Worm (Caenorhabditis elegans) whole organism, late embryonic: Measurements from ENCODE around the gene str-13.

Experiments used
- C08G9.2 ChIP-seq: sonication (generic microtip); optimal IDR thresholded peaks from 2 replicates; lab custom pipeline; 2016; ENCODE audit warnings: mild to moderate bottlenecking, missing genetic modification characterization, moderate library complexity, missing compliant biosample characterization
- F13H6.1 ChIP-seq: sonication (generic microtip); optimal IDR thresholded peaks from 2 replicates; lab custom pipeline; 2016; ENCODE audit warnings: missing genetic modification characterization, missing compliant biosample characterization
- Y22D7AL.16 ChIP-seq: sonication (generic microtip); optimal IDR thresholded peaks from 2 replicates; lab custom pipeline; 2016; ENCODE audit warnings: missing genetic modification characterization, missing compliant biosample characterization
- ahr-1 ChIP-seq: sonication (generic microtip); optimal IDR thresholded peaks from 2 replicates; lab custom pipeline; 2016; ENCODE audit warnings: missing genetic modification characterization, missing compliant biosample characterization
- ceh-14 ChIP-seq: sonication (generic microtip); optimal IDR thresholded peaks from 2 replicates; lab custom pipeline; 2016; ENCODE audit warnings: missing genotype, missing genetic modification characterization, missing compliant biosample characterization
- ceh-2 ChIP-seq: sonication (generic microtip); optimal IDR thresholded peaks from 2 replicates; lab custom pipeline; 2016; ENCODE audit warnings: missing genotype, missing genetic modification characterization, missing compliant biosample characterization
- ceh-22 ChIP-seq: sonication (generic microtip); optimal IDR thresholded peaks from 2 replicates; lab custom pipeline; 2017; ENCODE audit warnings: missing biosample characterization, missing genetic modification characterization
- ceh-24 ChIP-seq: sonication (generic microtip); optimal IDR thresholded peaks from 2 replicates; lab custom pipeline; 2016; ENCODE audit warnings: mild to moderate bottlenecking, missing genetic modification characterization, missing compliant biosample characterization
- ceh-30 ChIP-seq: fragments of 150-350 bp; optimal IDR thresholded peaks from 2 replicates; lab custom pipeline; 2014; ENCODE audit warnings: missing biosample characterization, missing genetic modification characterization
- ceh-45 ChIP-seq: fragments of 200-800 bp; sonication (Bioruptor generic); IDR thresholded peaks from 2 replicates; pipeline ENCODE4 v1.3.6; 2022; ENCODE audit warnings: missing genetic modification reagents, missing genetic modification characterization, missing compliant biosample characterization
- che-1 ChIP-seq: sonication (generic microtip); optimal IDR thresholded peaks from 2 replicates; lab custom pipeline; 2016; ENCODE audit warnings: mild to moderate bottlenecking, missing genetic modification characterization, missing compliant biosample characterization
- dve-1 ChIP-seq: sonication (generic microtip); optimal IDR thresholded peaks from 2 replicates; lab custom pipeline; 2017; ENCODE audit warnings: antibody characterized with exemption, mild to moderate bottlenecking, missing genetic modification characterization, missing compliant biosample characterization
- elt-4 ChIP-seq: sonication (generic microtip); optimal IDR thresholded peaks from 2 replicates; lab custom pipeline; 2016; ENCODE audit warnings: missing genetic modification characterization, missing compliant biosample characterization
- ets-4 ChIP-seq: sonication (generic microtip); optimal IDR thresholded peaks from 2 replicates; lab custom pipeline; 2016; ENCODE audit warnings: missing genetic modification characterization, missing compliant biosample characterization
- eyg-1 ChIP-seq: sonication (generic microtip); optimal IDR thresholded peaks from 2 replicates; lab custom pipeline; 2016; ENCODE audit warnings: missing genotype, missing genetic modification characterization, missing compliant biosample characterization
- fkh-10 ChIP-seq: fragments of 150-350 bp; optimal IDR thresholded peaks from 2 replicates; lab custom pipeline; 2014; ENCODE audit warnings: missing biosample characterization, missing genetic modification reagents, missing genetic modification characterization
- hlh-13 ChIP-seq: fragments of 200-800 bp; sonication (Bioruptor generic); optimal IDR thresholded peaks from 2 replicates; lab custom pipeline; 2018; ENCODE audit warnings: mild to moderate bottlenecking, missing genetic modification characterization, missing compliant biosample characterization
- hlh-6 ChIP-seq: sonication (generic microtip); optimal IDR thresholded peaks from 2 replicates; lab custom pipeline; 2016; ENCODE audit warnings: missing genotype, missing genetic modification characterization, missing compliant biosample characterization
- nfya-1 ChIP-seq: sonication (generic microtip); optimal IDR thresholded peaks from 2 replicates; lab custom pipeline; 2017; ENCODE audit warnings: missing genetic modification characterization, mild to moderate bottlenecking, missing compliant biosample characterization, antibody characterized with exemption, moderate library complexity
- nhr-11 ChIP-seq: fragments of 150-350 bp; optimal IDR thresholded peaks from 2 replicates; lab custom pipeline; 2014; ENCODE audit warnings: missing biosample characterization, missing genetic modification characterization
- npax-4 ChIP-seq: sonication (generic microtip); optimal IDR thresholded peaks from 2 replicates; lab custom pipeline; 2016; ENCODE audit warnings: missing genetic modification characterization, missing compliant biosample characterization
- odd-2 ChIP-seq: sonication (generic microtip); optimal IDR thresholded peaks from 2 replicates; lab custom pipeline; 2017; ENCODE audit warnings: antibody characterized with exemption, mild to moderate bottlenecking, missing genetic modification characterization, missing compliant biosample characterization
- pat-9 ChIP-seq: fragments of 200-800 bp; sonication (Bioruptor generic); optimal IDR thresholded peaks from 2 replicates; lab custom pipeline; 2018; ENCODE audit warnings: mild to moderate bottlenecking, missing genetic modification characterization, moderate library complexity, missing compliant biosample characterization
- pax-1 ChIP-seq: fragments of 150-350 bp; optimal IDR thresholded peaks from 2 replicates; lab custom pipeline; 2014; ENCODE audit warnings: missing biosample characterization, missing genetic modification characterization
- pha-2 ChIP-seq: sonication (generic microtip); optimal IDR thresholded peaks from 2 replicates; lab custom pipeline; 2017; ENCODE audit warnings: mild to moderate bottlenecking, missing genetic modification characterization, missing compliant biosample characterization
- pha-4 ChIP-seq: fragments of 150-350 bp; optimal IDR thresholded peaks from 2 replicates; lab custom pipeline; 2018; ENCODE audit warnings: missing biosample characterization, missing genetic modification reagents, missing genetic modification characterization
- ref-2 ChIP-seq: sonication (generic microtip); optimal IDR thresholded peaks from 2 replicates; lab custom pipeline; 2016; ENCODE audit warnings: missing genetic modification characterization, missing compliant biosample characterization
- rnt-1 ChIP-seq: sonication (generic microtip); optimal IDR thresholded peaks from 2 replicates; lab custom pipeline; 2016; ENCODE audit warnings: missing genetic modification characterization, missing compliant biosample characterization
- sox-4 ChIP-seq: sonication (generic microtip); optimal IDR thresholded peaks from 2 replicates; lab custom pipeline; 2017; ENCODE audit warnings: mild to moderate bottlenecking, missing genetic modification characterization, inconsistent platforms, missing compliant biosample characterization
- syd-9 ChIP-seq: sonication (generic microtip); optimal IDR thresholded peaks from 2 replicates; lab custom pipeline; 2016; ENCODE audit warnings: mild to moderate bottlenecking, missing genetic modification characterization, moderate library complexity, missing compliant biosample characterization
- unc-3 ChIP-seq, 2 experiments: fragments of 200-800 bp in 1 of 2; sonication (Bioruptor generic) in 1 of 2; sonication (generic microtip) in 1 of 2; conservative IDR thresholded peaks in 1 of 2; optimal IDR thresholded peaks in 1 of 2; 2 replicates each; pipeline versions ENCODE4 v1.3.6 to Lab custom; 2016 to 2022; ENCODE audit warnings: missing compliant biosample characterization in 2 of 2, missing genetic modification characterization in 2 of 2, missing genetic modification reagents in 1 of 2
- unc-42 ChIP-seq: sonication (generic microtip); optimal IDR thresholded peaks from 2 replicates; lab custom pipeline; 2016; ENCODE audit warnings: missing genotype, missing genetic modification characterization, missing compliant biosample characterization
- unc-55 ChIP-seq: sonication (generic microtip); optimal IDR thresholded peaks from 2 replicates; lab custom pipeline; 2017; ENCODE audit warnings: missing biosample characterization, missing genetic modification reagents, missing genetic modification characterization
- zip-5 ChIP-seq: sonication (generic microtip); optimal IDR thresholded peaks from 2 replicates; lab custom pipeline; 2016; ENCODE audit warnings: missing genetic modification characterization, missing compliant biosample characterization
- ztf-16 ChIP-seq: sonication (generic microtip); optimal IDR thresholded peaks from 2 replicates; lab custom pipeline; 2017; ENCODE audit warnings: missing genetic modification characterization, missing compliant biosample characterization

The str-13 gene

ce11 chrV:2690948-2691347 lies 36.1 kb downstream of the str-13 start:
- TF ChIP-seq C08G9.2 (tag; lab: Kevin White, UChicago) (no peak), ztf-16 (no peak), odd-2 (tag; lab: Kevin White, UChicago) (no peak), pax-1 (no peak), pat-9 (tag; lab: Kevin White, UChicago) (no peak), unc-42 (tag; lab: Kevin White, UChicago) (no peak)

- TF ChIP-seq fkh-10 (GFP tag; lab: Kevin White, UChicago) (no peak), Y22D7AL.16 (tag; lab: Kevin White, UChicago) (no peak), dve-1 (tag; lab: Kevin White, UChicago) (no peak), ceh-45 (GFP tag; lab: Robert Waterston, UW) (no peak), C08G9.2 (tag; lab: Kevin White, UChicago) (no peak), pha-2 (no peak), ahr-1 (tag; lab: Kevin White, UChicago) (no peak), rnt-1 (no peak)
These were observed 36.5 kb downstream of the str-13 start for ce11 chrV:2690478-2690877.

DNA sequence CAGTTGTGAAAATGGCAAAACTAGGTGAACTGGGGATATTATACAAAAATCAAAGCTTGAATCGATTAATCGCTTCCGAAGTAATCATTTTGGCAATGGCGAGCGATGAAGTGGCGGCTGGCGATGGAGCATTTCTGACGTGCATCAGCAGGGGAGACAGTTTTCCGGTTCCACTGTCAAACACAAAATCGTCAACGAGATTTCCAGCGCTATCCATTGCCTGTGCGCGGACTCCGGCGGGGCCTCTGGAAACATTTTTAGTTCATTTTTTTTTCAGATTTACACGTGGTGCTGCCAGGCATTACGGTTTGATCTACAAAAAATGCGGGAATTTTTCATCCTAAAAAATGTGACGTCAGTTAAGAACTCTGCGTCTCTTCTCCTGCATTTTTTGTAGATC lies 38.4 kb downstream of the str-13 start:
- TF ChIP-seq che-1 (tag; lab: Kevin White, UChicago) (no peak), hlh-13 (GFP tag; lab: Kevin White, UChicago) (no peak), fkh-10 (GFP tag; lab: Kevin White, UChicago) (no peak), rnt-1 (no peak), dve-1 (tag; lab: Kevin White, UChicago) (no peak), F13H6.1 (no peak), ahr-1 (tag; lab: Kevin White, UChicago) (no peak), sox-4 (tag; lab: Kevin White, UChicago) (no peak), unc-42 (tag; lab: Kevin White, UChicago) (no peak), pax-1 (no peak), nfya-1 (tag; lab: Kevin White, UChicago) (no peak), ceh-30 (tag; lab: Kevin White, UChicago) (no peak), zip-5 (tag; lab: Kevin White, UChicago) (no peak)
- TF ChIP-seq, all 69 proteins: peak for 0

DNA sequence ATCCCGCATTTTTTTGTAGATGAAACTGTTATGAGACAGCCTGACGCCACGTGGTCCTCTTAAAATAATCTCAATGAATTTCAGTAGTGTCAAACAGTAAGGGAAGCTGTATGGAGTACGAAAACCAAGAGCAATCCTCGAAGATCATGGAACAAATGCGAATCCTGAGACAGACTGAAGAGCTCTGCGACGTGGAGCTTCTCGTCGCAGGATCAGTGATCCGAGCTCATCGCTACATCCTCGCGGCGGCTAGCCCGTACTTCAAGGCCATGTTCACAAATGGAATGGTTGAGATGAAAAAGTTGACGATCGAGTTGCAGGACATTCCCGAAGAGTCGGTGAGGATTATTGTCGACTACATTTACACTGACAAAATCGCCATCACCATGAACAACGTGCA lies 42.8 kb downstream of the str-13 start:
- TF ChIP-seq unc-42 (tag; lab: Kevin White, UChicago) = no peak
- TF ChIP-seq ceh-2 = no peak
- TF ChIP-seq pax-1 = no peak

DNA sequence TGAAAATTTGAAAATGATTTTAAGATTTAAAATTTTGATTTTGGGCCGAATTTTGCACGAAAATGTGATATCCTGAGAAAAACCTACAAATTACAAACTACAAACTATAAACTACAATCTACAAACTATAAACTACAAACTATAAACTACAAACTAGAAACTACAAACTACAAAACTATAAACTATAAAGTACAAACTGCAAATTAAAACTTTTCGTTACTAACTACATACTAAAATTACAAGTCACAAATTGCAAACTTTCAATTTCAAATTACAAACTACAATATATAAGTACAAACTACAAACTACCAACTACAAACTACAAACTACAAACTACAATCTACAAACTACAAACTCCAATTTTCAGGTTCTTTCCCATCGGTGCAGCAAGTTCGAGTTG lies 43.5 kb downstream of the str-13 start:
- no peak for TF ChIP-seq eyg-1 (tag; lab: Kevin White, UChicago)
- TF ChIP-seq pha-4 (tag; lab: Kevin White, UChicago) = no peak
- no peak for TF ChIP-seq ceh-45 (GFP tag; lab: Robert Waterston, UW)
- no peak for TF ChIP-seq ceh-14 (tag; lab: Kevin White, UChicago)
- no peak for TF ChIP-seq pat-9 (tag; lab: Kevin White, UChicago)
- TF ChIP-seq, all 69 proteins: peak for 0

DNA sequence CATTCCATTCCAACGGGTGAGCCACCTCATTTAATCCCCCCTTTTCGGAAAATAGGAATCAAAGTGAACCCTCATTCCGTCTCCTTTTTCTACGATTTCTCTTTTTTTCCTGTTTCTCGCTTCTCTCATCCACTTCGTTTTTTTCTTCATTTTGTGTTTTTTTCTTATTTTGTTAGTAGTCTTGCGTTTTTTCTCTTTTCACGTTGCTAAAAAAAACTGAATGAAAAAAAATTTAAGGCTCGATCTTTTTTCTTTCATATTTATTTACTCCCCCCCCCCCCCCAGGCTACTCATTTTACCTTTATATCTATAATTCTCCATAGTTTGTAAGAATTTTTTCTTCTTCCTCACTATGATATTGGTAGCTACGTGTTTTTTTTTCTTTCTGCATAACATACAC lies 49.4 kb downstream of the str-13 start:
- TF ChIP-seq dve-1 (tag; lab: Kevin White, UChicago) = no peak
- no peak for TF ChIP-seq elt-4 (tag; lab: Kevin White, UChicago)
- TF ChIP-seq ceh-24 = no peak
- no peak for TF ChIP-seq pax-1
- TF ChIP-seq nfya-1 (tag; lab: Kevin White, UChicago) = no peak
- no peak for TF ChIP-seq ceh-30 (tag; lab: Kevin White, UChicago)
- TF ChIP-seq unc-55 (GFP tag; lab: Kevin White, UChicago) = no peak
- TF ChIP-seq C08G9.2 (tag; lab: Kevin White, UChicago) = no peak
- TF ChIP-seq unc-3 (GFP tag; conservative IDR thresholded peaks at IDR 0.05; lab: Robert Waterston, UW) = no peak
- no peak for TF ChIP-seq unc-3 (tag; optimal IDR thresholded peaks at IDR 0.05; lab: Kevin White, UChicago)
- no peak for TF ChIP-seq syd-9 (tag; lab: Kevin White, UChicago)
- no peak for TF ChIP-seq nhr-11 (tag; lab: Kevin White, UChicago)
- no peak for TF ChIP-seq npax-4 (tag; lab: Kevin White, UChicago)
- TF ChIP-seq ceh-22 = no peak
- no peak for TF ChIP-seq ref-2 (tag; lab: Kevin White, UChicago)
- TF ChIP-seq ets-4 (tag; lab: Kevin White, UChicago) = no peak
- no peak for TF ChIP-seq hlh-6
